Fruit fly (Drosophila melanogaster) whole organism, wandering third instar larva: ENCODE data around the gene zye.

Experiments used
- GATAd ChIP-seq: sonication (Bioruptor generic); optimal IDR thresholded peaks from 2 replicates; lab custom pipeline; 2016; ENCODE audit warnings: missing biosample characterization, missing genetic modification characterization
- Rel ChIP-seq, 2 experiments: fragments of 200-800 bp; sonication (Bioruptor generic) in 1 of 2; optimal IDR thresholded peaks; 2 replicates in 1 of 2; 3 replicates in 1 of 2; lab custom pipeline; 2016 to 2019; ENCODE audit warnings: mild to moderate bottlenecking in 2 of 2, missing biosample characterization in 2 of 2, missing genetic modification characterization in 2 of 2, moderate library complexity in 1 of 2
- foxo ChIP-seq, 2 experiments: fragments of 200-800 bp; sonication (Bioruptor generic); optimal IDR thresholded peaks; 2 replicates in 1 of 2; 3 replicates in 1 of 2; lab custom pipeline; 2016 to 2017; ENCODE audit warnings: missing biosample characterization in 2 of 2, missing genetic modification characterization in 2 of 2
- lola ChIP-seq: fragments of >200 bp; optimal IDR thresholded peaks from 2 replicates; lab custom pipeline; 2017; ENCODE audit warnings: missing biosample characterization, missing genetic modification characterization
- pan ChIP-seq: fragments of >200 bp; optimal IDR thresholded peaks from 2 replicates; lab custom pipeline; 2017
- psq ChIP-seq: fragments of 200-800 bp; sonication (Bioruptor generic); optimal IDR thresholded peaks from 3 replicates; lab custom pipeline; 2017; ENCODE audit warnings: missing biosample characterization, mild to moderate bottlenecking, missing genetic modification characterization, moderate library complexity
- usp ChIP-seq: fragments of >200 bp; optimal IDR thresholded peaks from 2 replicates; lab custom pipeline; 2017; ENCODE audit warnings: missing biosample characterization, missing genetic modification characterization

- TF ChIP-seq Rel (GFP tag; optimal IDR thresholded peaks at IDR 0.05; lab: Kevin White, UChicago): no peak
- TF ChIP-seq Rel (tag; optimal IDR thresholded peaks at IDR 0.05; lab: Kevin White, UChicago): no peak
- TF ChIP-seq pan (lab: Kevin White, UChicago): no peak
- no peak for TF ChIP-seq GATAd
- no peak for TF ChIP-seq lola (GFP tag; lab: Kevin White, UChicago)
- TF ChIP-seq foxo (GFP tag; optimal IDR thresholded peaks at IDR 0.05; lab: Kevin White, UChicago): no peak
- no peak for TF ChIP-seq psq (GFP tag; lab: Kevin White, UChicago)
- TF ChIP-seq usp (GFP tag; lab: Kevin White, UChicago): no peak
Observed at dm6 chr3L:20379496-20379895, 33.9 kb upstream of the zye start.
